Worm (Caenorhabditis elegans): ENCODE results near the gene srbc-45.

The srbc-45 gene

DNA sequence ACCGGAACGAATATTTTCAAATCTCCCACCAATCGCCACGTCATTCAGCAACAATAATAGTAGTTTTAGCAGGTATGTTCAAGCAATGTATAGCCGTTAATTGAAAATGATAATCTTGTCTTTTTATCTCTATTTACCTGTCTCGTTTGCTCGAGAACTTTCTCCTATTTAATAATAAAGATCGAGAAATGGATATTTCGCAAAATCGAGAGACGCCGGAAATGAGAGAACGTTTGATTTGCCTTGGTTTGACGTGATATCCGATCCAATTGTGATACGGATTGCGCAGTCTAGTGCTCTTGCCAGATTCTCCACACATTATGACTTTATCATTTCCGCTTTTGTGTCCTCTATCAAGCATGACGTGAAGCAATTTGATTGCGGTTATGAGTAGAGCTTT lies 29.5 kb upstream of the srbc-45 start:
- TF ChIP-seq mep-1 (tag; optimal IDR thresholded peaks at IDR 0.05) (no peak), blmp-1 (tag; optimal IDR thresholded peaks at IDR 0.05) (no peak), lin-32 (GFP tag; optimal IDR thresholded peaks at IDR 0.05) (no peak), unc-62 (GFP tag; optimal IDR thresholded peaks at IDR 0.05) (no peak), mls-2 (tag; optimal IDR thresholded peaks at IDR 0.05) (no peak), snpc-4 (tag; optimal IDR thresholded peaks at IDR 0.05) (no peak), nhr-2 (tag; optimal IDR thresholded peaks at IDR 0.05) (no peak), nhr-237 (tag; optimal IDR thresholded peaks at IDR 0.05) (no peak), M03D4.4 (tag; optimal IDR thresholded peaks at IDR 0.05) (no peak), pha-4 (tag; optimal IDR thresholded peaks at IDR 0.05) (no peak), nhr-28 (tag; optimal IDR thresholded peaks at IDR 0.05) (no peak), drap-1 (GFP tag; optimal IDR thresholded peaks at IDR 0.05) (no peak), nhr-76 (tag; optimal IDR thresholded peaks at IDR 0.05) (no peak)

DNA sequence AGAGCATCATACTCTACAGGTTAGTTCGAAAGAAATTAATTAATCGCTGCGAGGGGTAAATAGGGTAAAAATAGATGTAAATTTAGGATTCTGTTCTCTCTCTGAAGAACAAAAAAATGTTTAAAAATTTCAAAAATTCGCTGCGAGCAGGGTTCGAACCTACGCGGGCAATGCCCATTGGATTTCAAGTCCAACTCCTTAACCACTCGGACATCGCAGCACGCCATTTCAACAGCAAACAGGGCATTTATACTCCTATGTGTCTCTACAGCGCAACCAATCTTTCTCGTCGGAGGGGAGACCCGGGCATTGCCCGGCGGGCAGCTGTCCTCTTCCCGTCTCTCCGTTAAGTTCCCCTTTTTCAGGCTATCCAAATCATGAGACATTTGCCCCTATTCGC lies 23.1 kb upstream of the srbc-45 start:
- TF ChIP-seq elt-3 (tag; optimal IDR thresholded peaks at IDR 0.05) (peak; percentile 8), lin-13 (tag; optimal IDR thresholded peaks at IDR 0.05) (peak; percentile 24), unc-39 (tag; optimal IDR thresholded peaks at IDR 0.05) (no peak), blmp-1 (tag; optimal IDR thresholded peaks at IDR 0.05) (no peak), mab-5 (tag; optimal IDR thresholded peaks at IDR 0.05) (no peak), ces-1 (GFP tag; optimal IDR thresholded peaks at IDR 0.05) (no peak), lin-32 (GFP tag; optimal IDR thresholded peaks at IDR 0.05) (peak; percentile 92), nhr-12 (tag; optimal IDR thresholded peaks at IDR 0.05) (no peak), lsy-2 (tag; optimal IDR thresholded peaks at IDR 0.05) (peak; percentile 55), unc-62 (GFP tag; optimal IDR thresholded peaks at IDR 0.05) (peak; percentile 26), ham-2 (GFP tag; optimal IDR thresholded peaks at IDR 0.05) (peak; percentile 78), pha-4 (tag; optimal IDR thresholded peaks at IDR 0.05) (peak; percentile 62), ztf-11 (tag; optimal IDR thresholded peaks at IDR 0.05) (peak; percentile 59), bed-3 (GFP tag; optimal IDR thresholded peaks at IDR 0.05) (peak; percentile 86), sem-2 (GFP tag; optimal IDR thresholded peaks at IDR 0.05) (peak; percentile 90), flh-1 (GFP tag; optimal IDR thresholded peaks at IDR 0.05) (peak; percentile 84), mls-2 (tag; optimal IDR thresholded peaks at IDR 0.05) (peak; percentile 98), sptf-1 (tag; optimal IDR thresholded peaks at IDR 0.05) (peak; percentile 97), zip-8 (tag; optimal IDR thresholded peaks at IDR 0.05) (no peak), ceh-39 (tag; optimal IDR thresholded peaks at IDR 0.05) (no peak), nhr-28 (tag; optimal IDR thresholded peaks at IDR 0.05) (peak; percentile 66), hlh-1 (tag; optimal IDR thresholded peaks at IDR 0.05) (no peak), tbx-8 (GFP tag; optimal IDR thresholded peaks at IDR 0.05) (peak; percentile 75), drap-1 (GFP tag; optimal IDR thresholded peaks at IDR 0.05) (peak; percentile 96), ceh-83 (GFP tag; optimal IDR thresholded peaks at IDR 0.05) (peak; percentile 95), unc-120 (tag; optimal IDR thresholded peaks at IDR 0.05; ENCODE audit: poor library complexity, severe bottlenecking) (peak; percentile 93), snpc-4 (tag; optimal IDR thresholded peaks at IDR 0.05) (no peak), elt-1 (tag; optimal IDR thresholded peaks at IDR 0.05; ENCODE audit: borderline replicate concordance, insufficient read depth) (no peak), nhr-76 (tag; optimal IDR thresholded peaks at IDR 0.05) (no peak), mep-1 (tag; optimal IDR thresholded peaks at IDR 0.05) (peak; percentile 76), M03D4.4 (tag; optimal IDR thresholded peaks at IDR 0.05) (peak; percentile 94), ceh-43 (GFP tag; optimal IDR thresholded peaks at IDR 0.05) (peak; percentile 88), nhr-2 (tag; optimal IDR thresholded peaks at IDR 0.05) (no peak), nhr-237 (tag; optimal IDR thresholded peaks at IDR 0.05) (no peak), cnd-1 (tag; optimal IDR thresholded peaks at IDR 0.05) (peak; percentile 93)

DNA sequence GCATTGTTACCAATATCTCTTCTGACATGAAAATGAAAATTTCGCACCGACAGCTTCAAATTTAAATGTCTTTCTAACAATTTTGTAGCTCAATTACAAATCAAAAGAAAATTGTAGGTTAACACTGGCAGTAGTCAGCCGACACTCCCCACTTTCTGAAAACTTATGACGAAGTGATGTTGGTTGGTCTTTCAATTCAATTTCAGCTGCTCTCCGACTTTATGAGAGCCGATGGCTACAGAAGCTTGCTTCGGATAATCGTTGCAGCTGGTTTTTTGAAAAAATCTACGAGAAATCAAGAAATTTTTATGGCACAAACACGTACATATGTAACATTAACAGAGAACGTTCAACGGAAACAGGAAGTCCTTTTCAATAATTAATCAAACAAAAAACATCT lies 18.5 kb upstream of the srbc-45 start, which contains the start of gene sre-20:
Gene sre-20 (minus strand): TSS at position 101 of the 400 bp plus-strand sequence.
- no peak for TF ChIP-seq ceh-43 (GFP tag; optimal IDR thresholded peaks at IDR 0.05)
- no peak for TF ChIP-seq nhr-2 (tag; optimal IDR thresholded peaks at IDR 0.05)
- no peak for TF ChIP-seq mls-2 (tag; optimal IDR thresholded peaks at IDR 0.05)
- TF ChIP-seq pha-4 (tag; optimal IDR thresholded peaks at IDR 0.05) = no peak
- no peak for TF ChIP-seq ces-1 (GFP tag; optimal IDR thresholded peaks at IDR 0.05)
- no peak for TF ChIP-seq elt-1 (tag; optimal IDR thresholded peaks at IDR 0.05; ENCODE audit: borderline replicate concordance, insufficient read depth)
- no peak for TF ChIP-seq cnd-1 (tag; optimal IDR thresholded peaks at IDR 0.05)
- TF ChIP-seq zip-8 (tag; optimal IDR thresholded peaks at IDR 0.05) = no peak
- TF ChIP-seq mab-5 (tag; optimal IDR thresholded peaks at IDR 0.05) = no peak

All from whole organism, mixed stage, embryonic.